Worm (Caenorhabditis elegans): Measurements from ENCODE around the gene dcn-1.

DNA sequence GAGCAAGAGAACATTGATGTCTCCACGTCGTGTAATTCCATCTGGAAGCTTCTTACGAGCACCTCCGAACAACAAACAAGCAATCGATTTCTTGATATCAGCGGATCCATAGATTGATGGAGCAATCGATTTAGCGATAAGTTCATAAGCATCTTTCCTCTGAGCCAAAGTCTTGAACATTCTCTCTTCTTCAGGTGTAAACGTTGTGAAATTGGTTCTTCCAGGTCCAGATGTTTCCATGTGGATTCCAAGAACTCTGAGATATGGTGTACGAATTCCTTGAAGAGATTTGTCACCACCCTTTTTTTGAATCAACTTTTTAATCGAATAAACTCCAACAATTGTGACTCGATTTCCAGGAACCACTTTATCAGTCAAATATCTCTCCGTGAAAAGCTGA, 23.8 kb upstream of the dcn-1 start:
- TF ChIP-seq drap-1 (GFP tag; optimal IDR thresholded peaks at IDR 0.05) (no peak), ztf-11 (tag; optimal IDR thresholded peaks at IDR 0.05) (no peak), sem-2 (GFP tag; optimal IDR thresholded peaks at IDR 0.05) (no peak), pha-4 (tag; optimal IDR thresholded peaks at IDR 0.05) (no peak), lin-13 (tag; optimal IDR thresholded peaks at IDR 0.05) (no peak), ces-1 (GFP tag; optimal IDR thresholded peaks at IDR 0.05) (no peak), nhr-76 (tag; optimal IDR thresholded peaks at IDR 0.05) (no peak)
